Worm (Caenorhabditis elegans) whole organism, midembryonic: ENCODE data around the gene Y43F4A.1.
A peak's percentile ranks its signal among the peaks of the same experiment; 100 is the strongest.

Experiments
- T22C8.4 ChIP-seq: fragments of 200-800 bp; sonication (Bioruptor generic); IDR thresholded peaks from 2 replicates; pipeline ENCODE4 v1.3.6; 2022; ENCODE audit warnings: missing genetic modification characterization, missing compliant biosample characterization
- cog-1 ChIP-seq: sonication (generic microtip); optimal IDR thresholded peaks from 2 replicates; lab custom pipeline; 2016; ENCODE audit warnings: missing genetic modification characterization, missing compliant biosample characterization
- flt-1 ChIP-seq: fragments of 200-800 bp; sonication (Bioruptor generic); IDR thresholded peaks from 2 replicates; pipeline ENCODE4 v1.3.6; 2022; ENCODE audit warnings: missing genetic modification characterization, missing compliant biosample characterization
- klf-2 ChIP-seq: fragments of 200-800 bp; sonication (Bioruptor generic); conservative IDR thresholded peaks from 2 replicates; pipeline ENCODE4 v1.3.6; 2022; ENCODE audit warnings: missing genetic modification reagents, missing genetic modification characterization, missing compliant biosample characterization
- med-1 ChIP-seq: sonication (generic microtip); optimal IDR thresholded peaks from 2 replicates; lab custom pipeline; 2017; ENCODE audit warnings: missing genetic modification characterization, mild to moderate bottlenecking, missing compliant biosample characterization, antibody characterized with exemption, missing genetic modification reagents; ENCODE audit not compliant: insufficient read depth
- ref-1 ChIP-seq: fragments of 200-800 bp; sonication (Bioruptor generic); conservative IDR thresholded peaks from 2 replicates; pipeline ENCODE4 v1.3.6; 2022; ENCODE audit warnings: missing genetic modification reagents, missing genetic modification characterization, missing compliant biosample characterization
- tab-1 ChIP-seq: fragments of 200-800 bp; sonication (Bioruptor generic); IDR thresholded peaks from 2 replicates; pipeline ENCODE4 v1.3.6; 2022; ENCODE audit warnings: missing genetic modification characterization, missing compliant biosample characterization
- ztf-29 ChIP-seq: fragments of 200-800 bp; sonication (Bioruptor generic); IDR thresholded peaks from 2 replicates; pipeline ENCODE4 v1.3.6; 2022; ENCODE audit warnings: missing genetic modification reagents, missing genetic modification characterization, missing compliant biosample characterization

ce11 chrIII:13277881-13278500 is 55.1 kb downstream of the Y43F4A.1 start:
- TF ChIP-seq klf-2 (GFP tag; lab: Robert Waterston, UW): 0 out of 2 replicates have a peak, but pooled peaks have one; percentile 18
- no peak for TF ChIP-seq ref-1 (GFP tag; lab: Robert Waterston, UW)
- no peak for TF ChIP-seq T22C8.4 (GFP tag; lab: Robert Waterston, UW)
- TF ChIP-seq ztf-29 (GFP tag; lab: Robert Waterston, UW): no peak
- no peak for TF ChIP-seq cog-1 (tag; lab: Kevin White, UChicago)
- TF ChIP-seq flt-1 (GFP tag; lab: Robert Waterston, UW): no peak
- TF ChIP-seq tab-1: no peak
- TF ChIP-seq med-1 (GFP tag; lab: Kevin White, UChicago): no peak
